Worm (Caenorhabditis elegans) whole organism, young adult: ENCODE data around the gene Y68A4A.13.

ENCODE experiments used
- F10E7.11 ChIP-seq: sonication (generic microtip); optimal IDR thresholded peaks from 2 replicates; lab custom pipeline; 2017; ENCODE audit warnings: mild to moderate bottlenecking, missing genetic modification characterization, moderate library complexity, missing compliant biosample characterization
- F37B4.10 ChIP-seq: fragments of 200-800 bp; sonication (Bioruptor generic); IDR thresholded peaks from 2 replicates; pipeline ENCODE4 v1.3.6; 2022; ENCODE audit warnings: missing genetic modification characterization, missing compliant biosample characterization
- ama-1 ChIP-seq, 3 experiments: fragments of 150-350 bp in 1 of 3; sonication (generic microtip) in 2 of 3; optimal IDR thresholded peaks; 2 replicates each; lab custom pipeline; 2014 to 2018; ENCODE audit warnings: missing biosample characterization in 2 of 3, missing genetic modification characterization in 2 of 3, missing genetic modification reagents in 2 of 3
- athp-1 ChIP-seq: sonication (generic microtip); optimal IDR thresholded peaks from 2 replicates; lab custom pipeline; 2017; ENCODE audit warnings: mild to moderate bottlenecking, missing genetic modification characterization, missing compliant biosample characterization
- ccch-3 ChIP-seq: fragments of 200-800 bp; sonication (Bioruptor generic); optimal IDR thresholded peaks from 2 replicates; lab custom pipeline; 2018; ENCODE audit warnings: mild to moderate bottlenecking, missing genetic modification characterization, missing compliant biosample characterization
- ceh-79 ChIP-seq: sonication (generic microtip); optimal IDR thresholded peaks from 2 replicates; lab custom pipeline; 2017; ENCODE audit warnings: mild to moderate bottlenecking, missing genetic modification characterization, missing compliant biosample characterization
- nhr-80 ChIP-seq: sonication (generic microtip); optimal IDR thresholded peaks from 2 replicates; lab custom pipeline; 2016; ENCODE audit warnings: missing genetic modification characterization, missing compliant biosample characterization
- rec-8 ChIP-seq, 2 experiments: sonication (generic microtip); optimal IDR thresholded peaks; 2 replicates each; lab custom pipeline; 2016; ENCODE audit warnings: mild to moderate bottlenecking in 2 of 2, missing genetic modification characterization in 2 of 2, missing genetic modification reagents in 2 of 2, missing genotype in 2 of 2, missing biosample characterization in 1 of 2, missing compliant biosample characterization in 1 of 2, moderate library complexity in 1 of 2
- snpc-1.1 ChIP-seq: sonication (generic microtip); optimal IDR thresholded peaks from 2 replicates; lab custom pipeline; 2017; ENCODE audit warnings: missing genetic modification characterization, mild to moderate bottlenecking, missing compliant biosample characterization, antibody characterized with exemption, moderate library complexity, missing genotype, missing genetic modification reagents; ENCODE audit not compliant: insufficient read depth
- snpc-4 ChIP-seq, 5 experiments: fragments of 150-350 bp in 1 of 5; sonication (generic microtip) in 4 of 5; optimal IDR thresholded peaks; 2 replicates each; lab custom pipeline; 2014 to 2018; ENCODE audit warnings: missing genetic modification characterization in 5 of 5, missing biosample characterization in 3 of 5, antibody characterized with exemption in 2 of 5, mild to moderate bottlenecking in 2 of 5, missing compliant biosample characterization in 2 of 5, missing genotype in 2 of 5, moderate library complexity in 2 of 5, missing genetic modification reagents in 1 of 5

DNA sequence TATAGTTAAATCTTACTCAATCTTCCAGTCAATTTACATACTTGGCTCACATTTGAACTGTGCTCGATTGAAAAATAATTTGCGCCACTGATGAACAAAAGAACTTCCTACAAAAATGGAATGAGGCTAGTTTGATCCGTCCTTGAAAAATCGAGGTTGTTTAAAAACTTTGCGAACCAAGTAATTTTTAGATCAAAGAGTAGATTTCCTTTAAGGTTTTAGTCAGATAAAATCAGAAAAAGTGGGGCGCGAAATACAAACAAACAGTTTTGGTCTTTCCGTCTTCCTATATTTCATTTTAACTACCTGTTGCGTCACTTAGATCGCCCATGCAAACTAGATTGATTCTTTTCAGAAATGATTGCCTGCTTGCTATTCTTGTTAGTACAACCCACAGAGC, 6.1 kb downstream of the Y68A4A.13 start, which contains the start of gene Y68A4A.10:
- no peak for TF ChIP-seq snpc-1.1 (tag; lab: Kevin White, UChicago)
- TF ChIP-seq rec-8 (tag; optimal IDR thresholded peaks at IDR 0.05; lab: Kevin White, UChicago), result no peak
- TF ChIP-seq athp-1, result no peak
- TF ChIP-seq ccch-3, result no peak
- no peak for TF ChIP-seq ceh-79 (tag; lab: Kevin White, UChicago)
- no peak for TF ChIP-seq F37B4.10
- TF ChIP-seq ama-1 (optimal IDR thresholded peaks at IDR 0.05; lab: Kevin White, UChicago), result no peak
- TF ChIP-seq ama-1 (GFP tag; optimal IDR thresholded peaks at IDR 0.05; lab: Kevin White, UChicago), result no peak
- TF ChIP-seq nhr-80 (tag; lab: Kevin White, UChicago), result no peak
- TF ChIP-seq snpc-4 (GFP tag; optimal IDR thresholded peaks at IDR 0.05; lab: Kevin White, UChicago), result no peak
- TF ChIP-seq snpc-4 (tag; optimal IDR thresholded peaks at IDR 0.05; lab: Kevin White, UChicago), result no peak
- TF ChIP-seq F10E7.11 (tag; lab: Kevin White, UChicago), result no peak
